Fruit fly (Drosophila melanogaster): ENCODE measurements around the gene raskol.

The raskol gene

dm6 chrX:17712995-17713739 is 3.2 kb downstream of the raskol start (continued):
- TF ChIP-seq CG9797 (GFP tag; optimal IDR thresholded peaks at IDR 0.05) (no peak), ase (GFP tag; IDR thresholded peaks at IDR 0.05) (peak; percentile 66), insv (GFP tag; optimal IDR thresholded peaks at IDR 0.05) (no peak), Xrp1 (GFP tag; IDR thresholded peaks at IDR 0.05) (peak; percentile 51), CG4820 (GFP tag; optimal IDR thresholded peaks at IDR 0.05) (peak; percentile 53), Rfx (GFP tag; IDR thresholded peaks at IDR 0.05) (peak; percentile 71), cato (GFP tag; optimal IDR thresholded peaks at IDR 0.05; ENCODE audit: borderline replicate concordance) (no peak), Dfd (GFP tag; optimal IDR thresholded peaks at IDR 0.05) (peak in 1 of 2 experiments; percentile 38), CG2202 (tag; optimal IDR thresholded peaks at IDR 0.05) (peak; percentile 31), zf30C (GFP tag; optimal IDR thresholded peaks at IDR 0.05) (peak; percentile 79), Ada2b (GFP tag; IDR thresholded peaks at IDR 0.05) (peak; percentile 66), MESR4 (GFP tag; optimal IDR thresholded peaks at IDR 0.05) (no peak), CG10321 (GFP tag; IDR thresholded peaks at IDR 0.05) (no peak), fd102C (GFP tag; optimal IDR thresholded peaks at IDR 0.05) (peak; percentile 44), CG34376 (GFP tag; optimal IDR thresholded peaks at IDR 0.05) (no peak), slou (GFP tag; optimal IDR thresholded peaks at IDR 0.05) (no peak), dimm (GFP tag; IDR thresholded peaks at IDR 0.05) (peak; percentile 17; the same call in 1 of the 2 replicates), ERR (GFP tag; optimal IDR thresholded peaks at IDR 0.05) (no peak), yki (optimal IDR thresholded peaks at IDR 0.05) (no peak), CG14710 (tag; optimal IDR thresholded peaks at IDR 0.05) (peak; percentile 82), CG2199 (GFP tag; IDR thresholded peaks at IDR 0.05) (no peak), CG10543 (GFP tag; optimal IDR thresholded peaks at IDR 0.05) (no peak), hkb (optimal IDR thresholded peaks at IDR 0.05) (no peak), hkb (GFP tag; IDR thresholded peaks at IDR 0.05) (peak; percentile 38; the same call in 1 of the 2 replicates), trem (tag; optimal IDR thresholded peaks at IDR 0.05) (peak; percentile 14), cad (GFP tag; optimal IDR thresholded peaks at IDR 0.05) (no peak), bbx (GFP tag; IDR thresholded peaks at IDR 0.05; ENCODE audit: partially characterized antibody) (no peak)

dm6 chrX:17713740-17714135 is 3.8 kb downstream of the raskol start:
- TF ChIP-seq repo (GFP tag; optimal IDR thresholded peaks at IDR 0.05) (peak; percentile 60), ac (GFP tag; optimal IDR thresholded peaks at IDR 0.05) (no peak), E2f2 (GFP tag; IDR thresholded peaks at IDR 0.05) (peak; percentile 51; the same call in 1 of the 2 replicates), ems (GFP tag; optimal IDR thresholded peaks at IDR 0.05) (peak; percentile 63), nmo (GFP tag; optimal IDR thresholded peaks at IDR 0.05) (peak; percentile 43), CG2116 (GFP tag; optimal IDR thresholded peaks at IDR 0.05) (no peak), CG17385 (GFP tag; optimal IDR thresholded peaks at IDR 0.05) (peak; percentile 62), YL-1 (GFP tag; optimal IDR thresholded peaks at IDR 0.05) (no peak), mirr (GFP tag; optimal IDR thresholded peaks at IDR 0.05) (peak; percentile 70), ara (GFP tag; IDR thresholded peaks at IDR 0.05) (peak; percentile 82), eve (GFP tag; optimal IDR thresholded peaks at IDR 0.05) (peak in 1 of 2 experiments; percentile 88), ind (GFP tag; optimal IDR thresholded peaks at IDR 0.05) (peak; percentile 82), Blimp-1 (GFP tag; optimal IDR thresholded peaks at IDR 0.05) (peak; percentile 75), CG8944 (GFP tag; optimal IDR thresholded peaks at IDR 0.05) (peak; percentile 73), Fer1 (GFP tag; optimal IDR thresholded peaks at IDR 0.05) (peak; percentile 59), row (GFP tag; IDR thresholded peaks at IDR 0.05) (peak; percentile 83), otp (GFP tag; IDR thresholded peaks at IDR 0.05) (peak; percentile 86), ken (GFP tag; IDR thresholded peaks at IDR 0.05) (peak; percentile 86), Camta (GFP tag; optimal IDR thresholded peaks at IDR 0.05) (peak; percentile 39), pnt (GFP tag; optimal IDR thresholded peaks at IDR 0.05) (peak; percentile 80), CG2712 (tag; optimal IDR thresholded peaks at IDR 0.05) (peak; percentile 66), MTF-1 (GFP tag; optimal IDR thresholded peaks at IDR 0.05; ENCODE audit: borderline replicate concordance) (peak; percentile 51), CG30020 (tag; optimal IDR thresholded peaks at IDR 0.05) (no peak), CG10274 (GFP tag; optimal IDR thresholded peaks at IDR 0.05) (no peak), Oli (tag; optimal IDR thresholded peaks at IDR 0.05) (peak; percentile 47)
